Fruit fly (Drosophila melanogaster) whole organism, embryonic: ENCODE results near the gene Ras85D.

Experiments used
- Atf3 ChIP-seq: fragments of 200-800 bp; sonication (Bioruptor generic); optimal IDR thresholded peaks from 3 replicates; lab custom pipeline; 2016; ENCODE audit warnings: missing biosample characterization, missing genetic modification characterization
- CG11723 ChIP-seq: fragments of 200-800 bp; sonication (Bioruptor generic); optimal IDR thresholded peaks from 2 replicates; lab custom pipeline; 2017; ENCODE audit warnings: missing biosample characterization, mild to moderate bottlenecking, missing genetic modification characterization
- CG12155 ChIP-seq: fragments of 200-800 bp; sonication (Bioruptor generic); optimal IDR thresholded peaks from 3 replicates; lab custom pipeline; 2016; ENCODE audit warnings: missing biosample characterization, missing genetic modification characterization
- CG12744 ChIP-seq: fragments of 200-800 bp; sonication (Bioruptor generic); optimal IDR thresholded peaks from 2 replicates; lab custom pipeline; 2016; ENCODE audit warnings: missing biosample characterization, missing genetic modification characterization
- CG14667 ChIP-seq: fragments of 200-800 bp; sonication (Bioruptor generic); IDR thresholded peaks from 2 replicates; pipeline ENCODE4 v1.3.6; 2022; ENCODE audit warnings: missing biosample characterization, missing genetic modification characterization
- CG17612 ChIP-seq: fragments of 200-800 bp; sonication (Bioruptor generic); IDR thresholded peaks from 2 replicates; pipeline ENCODE4 v1.3.6; 2022; ENCODE audit warnings: missing biosample characterization, missing genetic modification characterization
- CG18011 ChIP-seq: fragments of 200-800 bp; sonication (Bioruptor generic); optimal IDR thresholded peaks from 2 replicates; lab custom pipeline; 2017; ENCODE audit warnings: missing biosample characterization, missing genetic modification characterization, mild to moderate bottlenecking, moderate library complexity, missing genotype
- CG18476 ChIP-seq: fragments of 200-800 bp; sonication (Bioruptor generic); optimal IDR thresholded peaks from 2 replicates; lab custom pipeline; 2016; ENCODE audit warnings: missing biosample characterization, mild to moderate bottlenecking, missing genetic modification characterization
- CG33557 ChIP-seq: fragments of 200-800 bp; sonication (Bioruptor generic); optimal IDR thresholded peaks from 2 replicates; lab custom pipeline; 2019; ENCODE audit warnings: missing biosample characterization, mild to moderate bottlenecking, missing genetic modification characterization, moderate library complexity
- CG42726 ChIP-seq: fragments of 200-800 bp; sonication (Bioruptor generic); IDR thresholded peaks from 2 replicates; pipeline ENCODE4 v1.3.6; 2022; ENCODE audit warnings: missing biosample characterization, missing genetic modification characterization; ENCODE audit not compliant: partially characterized antibody
- CG4360 ChIP-seq: fragments of 200-800 bp; sonication (Bioruptor generic); IDR thresholded peaks from 2 replicates; pipeline ENCODE4 v1.3.6; 2022; ENCODE audit warnings: missing biosample characterization, missing genetic modification characterization
- CG4404 ChIP-seq: fragments of 200-800 bp; sonication (Bioruptor generic); IDR thresholded peaks from 2 replicates; pipeline ENCODE4 v1.3.6; 2022; ENCODE audit warnings: missing biosample characterization, missing genetic modification characterization
- CG4707 ChIP-seq: fragments of 200-800 bp; sonication (Bioruptor generic); optimal IDR thresholded peaks from 2 replicates; lab custom pipeline; 2018; ENCODE audit warnings: missing biosample characterization, mild to moderate bottlenecking, missing genetic modification characterization, moderate library complexity
- CG7357 ChIP-seq: fragments of 200-800 bp; sonication (Bioruptor generic); IDR thresholded peaks from 3 replicates; pipeline ENCODE4 v1.3.6; 2022; ENCODE audit warnings: missing biosample characterization, missing genetic modification characterization
- CG7556 ChIP-seq: fragments of 200-800 bp; sonication (Bioruptor generic); optimal IDR thresholded peaks from 2 replicates; lab custom pipeline; 2017; ENCODE audit warnings: missing biosample characterization, mild to moderate bottlenecking, missing genetic modification characterization
- CG7963 ChIP-seq: fragments of 200-800 bp; sonication (Bioruptor generic); IDR thresholded peaks from 3 replicates; pipeline ENCODE4 v1.3.6; 2022; ENCODE audit warnings: missing biosample characterization, missing genetic modification characterization; ENCODE audit not compliant: partially characterized antibody
- CG9215 ChIP-seq: fragments of 200-800 bp; sonication (Bioruptor generic); IDR thresholded peaks from 2 replicates; pipeline ENCODE4 v1.3.6; 2022; ENCODE audit warnings: missing biosample characterization, missing genetic modification characterization
- Dek ChIP-seq: fragments of 200-800 bp; sonication (Bioruptor generic); optimal IDR thresholded peaks from 3 replicates; lab custom pipeline; 2019; ENCODE audit warnings: missing biosample characterization, mild to moderate bottlenecking, missing genetic modification characterization, moderate library complexity
- Dll ChIP-seq: fragments of 200-800 bp; sonication (Bioruptor generic); IDR thresholded peaks from 4 replicates; pipeline ENCODE4 v1.3.6; 2022; ENCODE audit warnings: missing biosample characterization, missing genetic modification characterization; ENCODE audit not compliant: partially characterized antibody
- Fer1 ChIP-seq: fragments of 200-800 bp; sonication (Bioruptor generic); optimal IDR thresholded peaks from 2 replicates; lab custom pipeline; 2017; ENCODE audit warnings: missing biosample characterization, mild to moderate bottlenecking, missing genetic modification characterization
- Neu2 ChIP-seq: fragments of 200-800 bp; sonication (Bioruptor generic); optimal IDR thresholded peaks from 3 replicates; lab custom pipeline; 2016; ENCODE audit warnings: missing biosample characterization, missing genetic modification characterization, borderline replicate concordance
- Oli ChIP-seq: fragments of 200-800 bp; sonication (Bioruptor generic); optimal IDR thresholded peaks from 2 replicates; lab custom pipeline; 2018; ENCODE audit warnings: missing biosample characterization, mild to moderate bottlenecking, missing genetic modification characterization, moderate library complexity
- Rx ChIP-seq: fragments of 200-800 bp; sonication (Bioruptor generic); IDR thresholded peaks from 2 replicates; pipeline ENCODE4 v1.3.6; 2022; ENCODE audit warnings: missing biosample characterization, missing genetic modification characterization
- TFAM ChIP-seq: fragments of 200-800 bp; sonication (Bioruptor generic); optimal IDR thresholded peaks from 2 replicates; lab custom pipeline; 2017; ENCODE audit warnings: missing biosample characterization, missing genetic modification characterization, inconsistent platforms
- ac ChIP-seq: fragments of 200-800 bp; sonication (Bioruptor generic); optimal IDR thresholded peaks from 3 replicates; lab custom pipeline; 2017; ENCODE audit warnings: missing biosample characterization, mild to moderate bottlenecking, missing genetic modification characterization
- aop ChIP-seq: fragments of 200-800 bp; sonication (Bioruptor generic); IDR thresholded peaks from 2 replicates; pipeline ENCODE4 v1.3.6; 2022; ENCODE audit warnings: missing biosample characterization, missing genetic modification characterization
- bab2 ChIP-seq: fragments of 200-800 bp; sonication (Bioruptor generic); optimal IDR thresholded peaks from 2 replicates; lab custom pipeline; 2016; ENCODE audit warnings: missing biosample characterization, missing genetic modification characterization
- cas ChIP-seq: fragments of 200-800 bp; sonication (Bioruptor generic); IDR thresholded peaks from 2 replicates; pipeline ENCODE4 v1.3.6; 2022; ENCODE audit warnings: missing biosample characterization, missing genetic modification characterization
- caup ChIP-seq: fragments of 200-800 bp; sonication (Bioruptor generic); optimal IDR thresholded peaks from 3 replicates; lab custom pipeline; 2017; ENCODE audit warnings: missing biosample characterization, mild to moderate bottlenecking, missing genetic modification characterization, moderate library complexity; ENCODE audit not compliant: severe bottlenecking
- dm ChIP-seq: fragments of 200-800 bp; sonication (Bioruptor generic); optimal IDR thresholded peaks from 3 replicates; lab custom pipeline; 2016; ENCODE audit warnings: missing biosample characterization, missing genetic modification characterization
- fd3F ChIP-seq: fragments of 200-800 bp; sonication (Bioruptor generic); optimal IDR thresholded peaks from 2 replicates; lab custom pipeline; 2018; ENCODE audit warnings: missing biosample characterization, mild to moderate bottlenecking, missing genetic modification characterization, moderate library complexity
- fru ChIP-seq: fragments of >200 bp; optimal IDR thresholded peaks from 2 replicates; lab custom pipeline; 2017
- gsb-n ChIP-seq: fragments of 200-800 bp; sonication (Bioruptor generic); optimal IDR thresholded peaks from 3 replicates; lab custom pipeline; 2018; ENCODE audit warnings: missing biosample characterization, mild to moderate bottlenecking, missing genetic modification characterization
- hbn ChIP-seq: fragments of 200-800 bp; sonication (Bioruptor generic); IDR thresholded peaks from 2 replicates; pipeline ENCODE4 v1.3.6; 2022; ENCODE audit warnings: missing biosample characterization, missing genetic modification characterization; ENCODE audit not compliant: partially characterized antibody
- her ChIP-seq: fragments of 200-800 bp; sonication (Bioruptor generic); optimal IDR thresholded peaks from 2 replicates; lab custom pipeline; 2016; ENCODE audit warnings: missing biosample characterization, missing genetic modification characterization
- nmo ChIP-seq: fragments of 200-800 bp; sonication (Bioruptor generic); optimal IDR thresholded peaks from 2 replicates; lab custom pipeline; 2018; ENCODE audit warnings: missing biosample characterization, mild to moderate bottlenecking, missing genetic modification characterization, moderate library complexity
- onecut ChIP-seq: fragments of 200-800 bp; sonication (Bioruptor generic); IDR thresholded peaks from 2 replicates; pipeline ENCODE4 v1.3.6; 2022; ENCODE audit warnings: missing biosample characterization, missing genetic modification characterization
- pita ChIP-seq: fragments of 200-800 bp; sonication (Bioruptor generic); optimal IDR thresholded peaks from 2 replicates; lab custom pipeline; 2017; ENCODE audit warnings: missing biosample characterization, mild to moderate bottlenecking, missing genetic modification characterization
- prd ChIP-seq, 3 experiments: fragments of >200 bp in 2 of 3; fragments of 200-800 bp in 1 of 3; sonication (Bioruptor generic) in 1 of 3; optimal IDR thresholded peaks in 2 of 3; IDR thresholded peaks in 1 of 3; 2 replicates in 2 of 3; 3 replicates in 1 of 3; pipeline versions ENCODE4 v1.3.6 to Lab custom; 2017 to 2022; ENCODE audit warnings: missing biosample characterization in 1 of 3, missing genetic modification characterization in 1 of 3
- psq ChIP-seq: fragments of 200-800 bp; sonication (Bioruptor generic); optimal IDR thresholded peaks from 2 replicates; lab custom pipeline; 2017; ENCODE audit warnings: missing biosample characterization, missing genetic modification characterization
- pum ChIP-seq: fragments of 200-800 bp; sonication (Bioruptor generic); optimal IDR thresholded peaks from 2 replicates; lab custom pipeline; 2016; ENCODE audit warnings: missing biosample characterization, missing genetic modification characterization
- run ChIP-seq: fragments of 200-800 bp; sonication (Bioruptor generic); optimal IDR thresholded peaks from 3 replicates; lab custom pipeline; 2018; ENCODE audit warnings: missing biosample characterization, mild to moderate bottlenecking, missing genetic modification characterization
- schlank ChIP-seq: fragments of 200-800 bp; sonication (Bioruptor generic); optimal IDR thresholded peaks from 2 replicates; lab custom pipeline; 2018; ENCODE audit warnings: missing biosample characterization, mild to moderate bottlenecking, missing genetic modification characterization
- sisA ChIP-seq: fragments of 200-800 bp; sonication (Bioruptor generic); IDR thresholded peaks from 2 replicates; pipeline ENCODE4 v1.3.6; 2022; ENCODE audit warnings: missing biosample characterization, missing genetic modification characterization
- slou ChIP-seq: fragments of 200-800 bp; sonication (Bioruptor generic); optimal IDR thresholded peaks from 3 replicates; lab custom pipeline; 2016; ENCODE audit warnings: missing biosample characterization, missing genetic modification characterization
- sug ChIP-seq: fragments of 200-800 bp; optimal IDR thresholded peaks from 2 replicates; lab custom pipeline; 2019; ENCODE audit warnings: missing biosample characterization, mild to moderate bottlenecking, missing genetic modification characterization, moderate library complexity
- trem ChIP-seq: fragments of 200-800 bp; optimal IDR thresholded peaks from 3 replicates; lab custom pipeline; 2019; ENCODE audit warnings: missing biosample characterization, mild to moderate bottlenecking, missing genetic modification characterization, moderate library complexity
- wek ChIP-seq: fragments of 200-800 bp; sonication (Bioruptor generic); optimal IDR thresholded peaks from 3 replicates; lab custom pipeline; 2018; ENCODE audit warnings: missing biosample characterization, mild to moderate bottlenecking, missing genetic modification characterization, moderate library complexity

The Ras85D gene

dm6 chr3R:9527907-9528842, 15.3 kb upstream of the Ras85D start (continued):
- TF ChIP-seq gsb-n (tag; lab: Kevin White, UChicago): peak; percentile 31
- peak; percentile 83 for TF ChIP-seq Dek
- peak; percentile 73; the same call in 2 of the 3 replicates for TF ChIP-seq CG7357 (GFP tag; lab: Robert Waterston, UW)
- peak; percentile 92 for TF ChIP-seq schlank (tag; lab: Kevin White, UChicago)
- peak; percentile 75 for TF ChIP-seq Oli (tag; lab: Kevin White, UChicago)
- TF ChIP-seq TFAM (GFP tag; lab: Kevin White, UChicago): peak; percentile 37
- no peak for TF ChIP-seq ac (GFP tag; lab: Kevin White, UChicago)
- TF ChIP-seq onecut (GFP tag; lab: Robert Waterston, UW): peak; percentile 78
- TF ChIP-seq sisA (GFP tag; lab: Robert Waterston, UW): peak; percentile 86
- peak; percentile 91 for TF ChIP-seq bab2 (GFP tag; lab: Kevin White, UChicago)
- TF ChIP-seq wek (GFP tag; lab: Kevin White, UChicago): peak; percentile 65
- peak; percentile 61 for TF ChIP-seq Neu2 (GFP tag; lab: Kevin White, UChicago)
- peak; percentile 81 for TF ChIP-seq slou
- TF ChIP-seq CG33557: no peak
- peak; percentile 78 for TF ChIP-seq sug
- peak; percentile 91 for TF ChIP-seq cas
- no peak for TF ChIP-seq fru (lab: Kevin White, UChicago)
- TF ChIP-seq fd3F (GFP tag; lab: Kevin White, UChicago): peak; percentile 78
- TF ChIP-seq CG9215 (GFP tag; lab: Robert Waterston, UW): peak; percentile 88
- 0 out of 2 replicates have a peak, but pooled peaks have one; percentile 24 for TF ChIP-seq aop (GFP tag; lab: Robert Waterston, UW)
- TF ChIP-seq Dll (GFP tag; lab: Robert Waterston, UW): no peak
- TF ChIP-seq Atf3 (GFP tag; lab: Kevin White, UChicago): peak; percentile 57
- peak; percentile 7 for TF ChIP-seq psq (GFP tag; lab: Kevin White, UChicago)
- peak; percentile 70 for TF ChIP-seq CG12155 (GFP tag; lab: Kevin White, UChicago)
- TF ChIP-seq Rx (GFP tag; lab: Robert Waterston, UW): peak; percentile 81
- peak; percentile 52 for TF ChIP-seq run (tag; lab: Kevin White, UChicago)
- TF ChIP-seq CG14667: peak; percentile 76
- TF ChIP-seq CG7556: peak; percentile 80
- TF ChIP-seq Fer1 (GFP tag; lab: Kevin White, UChicago): peak; percentile 95
- TF ChIP-seq her: peak; percentile 94
- peak; percentile 68 for TF ChIP-seq CG18011
- no peak for TF ChIP-seq hbn (GFP tag; lab: Robert Waterston, UW)
- peak; percentile 28 for TF ChIP-seq CG4707
- peak; percentile 77 for TF ChIP-seq CG17612 (GFP tag; lab: Robert Waterston, UW)
- TF ChIP-seq CG18476 (GFP tag; lab: Kevin White, UChicago): peak; percentile 72
- peak; percentile 82 for TF ChIP-seq pum (GFP tag; lab: Kevin White, UChicago)
- no peak for TF ChIP-seq CG7963 (GFP tag; lab: Robert Waterston, UW)
- TF ChIP-seq pita (GFP tag; lab: Kevin White, UChicago): no peak
- peak; percentile 70 for TF ChIP-seq CG4404 (GFP tag; lab: Robert Waterston, UW)
- TF ChIP-seq dm (GFP tag; lab: Kevin White, UChicago): peak; percentile 54
- no peak for TF ChIP-seq CG42726 (GFP tag; lab: Robert Waterston, UW)
- TF ChIP-seq CG12744 (GFP tag; lab: Kevin White, UChicago): peak; percentile 75
- TF ChIP-seq prd (optimal IDR thresholded peaks at IDR 0.05; lab: Kevin White, UChicago): no peak
- TF ChIP-seq prd (GFP tag; IDR thresholded peaks at IDR 0.05; lab: Robert Waterston, UW): peak; percentile 92
- TF ChIP-seq nmo (GFP tag; lab: Kevin White, UChicago): peak; percentile 77
- peak; percentile 94 for TF ChIP-seq caup (GFP tag; lab: Kevin White, UChicago)
- TF ChIP-seq CG4360: peak; percentile 12; the same call in 1 of the 2 replicates
- TF ChIP-seq CG11723 (GFP tag; lab: Kevin White, UChicago): no peak
- peak; percentile 45 for TF ChIP-seq trem (tag; lab: Kevin White, UChicago)
